Worm (Caenorhabditis elegans) whole organism, L3 larva: ENCODE data around the gene mab-9.

Source experiments
- ceh-16 ChIP-seq: sonication (generic microtip); optimal IDR thresholded peaks from 2 replicates; lab custom pipeline; 2017; ENCODE audit warnings: missing biosample characterization, missing genetic modification characterization
- ceh-82 ChIP-seq: fragments of 150-350 bp; optimal IDR thresholded peaks from 2 replicates; lab custom pipeline; 2014; ENCODE audit warnings: missing biosample characterization, missing genetic modification characterization
- egl-27 ChIP-seq: sonication (generic microtip); optimal IDR thresholded peaks from 4 replicates; lab custom pipeline; 2017; ENCODE audit warnings: missing biosample characterization, missing genetic modification reagents, missing genetic modification characterization
- elt-3 ChIP-seq, 3 experiments: fragments of 150-350 bp in 1 of 3; sonication (generic microtip) in 2 of 3; optimal IDR thresholded peaks; 2 replicates in 2 of 3; 4 replicates in 1 of 3; lab custom pipeline; 2014 to 2017; ENCODE audit warnings: missing biosample characterization in 3 of 3, missing genetic modification characterization in 3 of 3
- fkh-10 ChIP-seq: sonication (generic microtip); optimal IDR thresholded peaks from 2 replicates; lab custom pipeline; 2017; ENCODE audit warnings: missing biosample characterization, missing genetic modification reagents, missing genetic modification characterization
- fos-1 ChIP-seq: fragments of 150-350 bp; optimal IDR thresholded peaks from 2 replicates; lab custom pipeline; 2014; ENCODE audit warnings: missing biosample characterization, missing genetic modification characterization
- lin-15B ChIP-seq: fragments of 150-350 bp; optimal IDR thresholded peaks from 2 replicates; lab custom pipeline; 2014; ENCODE audit warnings: missing biosample characterization, missing genetic modification characterization
- lin-39 ChIP-seq: fragments of 150-350 bp; optimal IDR thresholded peaks from 2 replicates; lab custom pipeline; 2018; ENCODE audit warnings: missing biosample characterization, missing genetic modification reagents, missing genetic modification characterization
- nhr-12 ChIP-seq: fragments of 150-350 bp; optimal IDR thresholded peaks from 2 replicates; lab custom pipeline; 2014; ENCODE audit warnings: missing biosample characterization, missing genetic modification characterization
- nhr-28 ChIP-seq: fragments of 150-350 bp; optimal IDR thresholded peaks from 2 replicates; lab custom pipeline; 2014; ENCODE audit warnings: missing biosample characterization, missing genetic modification characterization
- pha-4 ChIP-seq: fragments of 150-350 bp; optimal IDR thresholded peaks from 2 replicates; lab custom pipeline; 2014; ENCODE audit warnings: missing biosample characterization, missing genetic modification reagents, missing genetic modification characterization
- ztf-11 ChIP-seq: fragments of 150-350 bp; optimal IDR thresholded peaks from 2 replicates; lab custom pipeline; 2014; ENCODE audit warnings: missing biosample characterization, missing genetic modification characterization

ce11 chrII:506069-506468 lies 9.8 kb upstream of the mab-9 start:
- TF ChIP-seq lin-15B (tag; lab: Kevin White, UChicago) (peak; percentile 53), nhr-28 (tag; lab: Kevin White, UChicago) (no peak), egl-27 (no peak), fos-1 (tag; lab: Kevin White, UChicago) (no peak), elt-3 (tag; optimal IDR thresholded peaks at IDR 0.05; lab: Kevin White, UChicago) (no peak), ztf-11 (no peak), lin-39 (tag; lab: Kevin White, UChicago) (no peak), pha-4 (tag; lab: Kevin White, UChicago) (no peak), fkh-10 (GFP tag; lab: Kevin White, UChicago) (no peak), ceh-82 (peak; percentile 19), ceh-16 (no peak), nhr-12 (no peak)
